Worm (Caenorhabditis elegans): ENCODE data around the gene F41E6.15.

ce11 chrV:8608483-8608882 lies 5.9 kb upstream of the F41E6.15 start:
- no peak for TF ChIP-seq ztf-18 (tag; optimal IDR thresholded peaks at IDR 0.05)
- TF ChIP-seq dpl-1 (GFP tag; optimal IDR thresholded peaks at IDR 0.05): no peak
- TF ChIP-seq Y95B8A.8 (GFP tag; IDR thresholded peaks at IDR 0.05): no peak
- no peak for TF ChIP-seq nhr-27 (tag; optimal IDR thresholded peaks at IDR 0.05)
- TF ChIP-seq ama-1 (optimal IDR thresholded peaks at IDR 0.05): no peak
- no peak for TF ChIP-seq ama-1 (GFP tag; optimal IDR thresholded peaks at IDR 0.05)
- TF ChIP-seq efl-1 (GFP tag; optimal IDR thresholded peaks at IDR 0.05): no peak
- no peak for TF ChIP-seq gei-17 (GFP tag; optimal IDR thresholded peaks at IDR 0.05)
- no peak for TF ChIP-seq Y56A3A.18 (GFP tag; IDR thresholded peaks at IDR 0.05)
- TF ChIP-seq repo-1 (tag; optimal IDR thresholded peaks at IDR 0.05): no peak
